Fruit fly (Drosophila melanogaster) whole organism, embryonic: ENCODE measurements around the gene CG31752.
A peak's percentile ranks its signal among the peaks of the same experiment; 100 is the strongest.

Experiments
- Abd-B ChIP-seq: fragments of 200-800 bp; sonication (Bioruptor generic); optimal IDR thresholded peaks from 2 replicates; lab custom pipeline; 2018; ENCODE audit warnings: missing biosample characterization, mild to moderate bottlenecking, missing genetic modification characterization, moderate library complexity
- Awh ChIP-seq: fragments of 200-800 bp; sonication (Bioruptor generic); IDR thresholded peaks from 2 replicates; pipeline ENCODE4, ENCODE4 v1.3.6; 2022; ENCODE audit warnings: missing biosample characterization, missing genetic modification characterization
- CG10321 ChIP-seq: fragments of 200-800 bp; sonication (Bioruptor generic); IDR thresholded peaks from 2 replicates; pipeline ENCODE4 v1.3.6; 2022; ENCODE audit warnings: missing biosample characterization, missing genetic modification characterization
- CG14050 ChIP-seq: fragments of 200-800 bp; sonication (Bioruptor generic); IDR thresholded peaks from 3 replicates; pipeline ENCODE4 v1.3.6; 2022; ENCODE audit warnings: missing biosample characterization, missing genetic modification characterization
- CG15073 ChIP-seq: fragments of 200-800 bp; sonication (Bioruptor generic); optimal IDR thresholded peaks from 2 replicates; lab custom pipeline; 2016; ENCODE audit warnings: missing biosample characterization, missing genetic modification characterization
- CG1647 ChIP-seq: fragments of 200-800 bp; sonication (Bioruptor generic); optimal IDR thresholded peaks from 3 replicates; lab custom pipeline; 2016; ENCODE audit warnings: missing biosample characterization, missing genetic modification characterization
- CG17359 ChIP-seq: fragments of 200-800 bp; sonication (Bioruptor generic); optimal IDR thresholded peaks from 3 replicates; lab custom pipeline; 2018; ENCODE audit warnings: missing biosample characterization, mild to moderate bottlenecking, missing genetic modification characterization, moderate library complexity
- CG1832 ChIP-seq: fragments of 200-800 bp; sonication (Bioruptor generic); optimal IDR thresholded peaks from 2 replicates; lab custom pipeline; 2017; ENCODE audit warnings: missing biosample characterization, mild to moderate bottlenecking, missing genetic modification characterization, inconsistent platforms
- CG30431 ChIP-seq: fragments of 200-800 bp; sonication (Bioruptor generic); optimal IDR thresholded peaks from 2 replicates; lab custom pipeline; 2017; ENCODE audit warnings: missing biosample characterization, missing genetic modification characterization
- CG32532 ChIP-seq: fragments of 200-800 bp; sonication (Bioruptor generic); IDR thresholded peaks from 2 replicates; pipeline ENCODE4 v1.3.6; 2022; ENCODE audit warnings: missing biosample characterization, missing genetic modification characterization
- CG34422 ChIP-seq: fragments of 200-800 bp; sonication (Bioruptor generic); IDR thresholded peaks from 3 replicates; pipeline ENCODE4 v1.3.6; 2022; ENCODE audit warnings: missing biosample characterization, missing genetic modification characterization
- CG6272 ChIP-seq: fragments of 200-800 bp; sonication (Bioruptor generic); IDR thresholded peaks from 2 replicates; pipeline ENCODE4 v1.3.6; 2022; ENCODE audit warnings: missing biosample characterization, missing genetic modification characterization
- CG9215 ChIP-seq: fragments of 200-800 bp; sonication (Bioruptor generic); IDR thresholded peaks from 2 replicates; pipeline ENCODE4 v1.3.6; 2022; ENCODE audit warnings: missing biosample characterization, missing genetic modification characterization
- CG9609 ChIP-seq: fragments of 200-800 bp; sonication (Bioruptor generic); optimal IDR thresholded peaks from 3 replicates; lab custom pipeline; 2016; ENCODE audit warnings: missing biosample characterization, missing genetic modification characterization
- Deaf1 ChIP-seq: fragments of 200-800 bp; optimal IDR thresholded peaks from 3 replicates; lab custom pipeline; 2019; ENCODE audit warnings: missing biosample characterization, mild to moderate bottlenecking, missing genetic modification characterization, moderate library complexity
- Dip3 ChIP-seq: fragments of 200-800 bp; sonication (Bioruptor generic); optimal IDR thresholded peaks from 3 replicates; lab custom pipeline; 2016; ENCODE audit warnings: missing biosample characterization, missing genetic modification characterization
- Elba2 ChIP-seq: fragments of 200-800 bp; sonication (Bioruptor generic); optimal IDR thresholded peaks from 3 replicates; lab custom pipeline; 2016; ENCODE audit warnings: missing biosample characterization, missing genetic modification characterization
- HmgD ChIP-seq: fragments of 200-800 bp; sonication (Bioruptor generic); optimal IDR thresholded peaks from 3 replicates; lab custom pipeline; 2016; ENCODE audit warnings: missing biosample characterization, missing genetic modification characterization
- Hmr ChIP-seq: fragments of 200-800 bp; sonication (Bioruptor generic); optimal IDR thresholded peaks from 3 replicates; lab custom pipeline; 2017; ENCODE audit warnings: mild to moderate bottlenecking, missing biosample characterization, missing genetic modification reagents, missing genetic modification characterization
- Jarid2 ChIP-seq: fragments of 200-800 bp; sonication (Bioruptor generic); optimal IDR thresholded peaks from 3 replicates; lab custom pipeline; 2017; ENCODE audit warnings: mild to moderate bottlenecking, missing biosample characterization, missing genetic modification reagents, missing genetic modification characterization
- Med ChIP-seq: fragments of 200-800 bp; sonication (Bioruptor generic); peaks from one replicate; lab custom pipeline; 2016; ENCODE audit warnings: missing biosample characterization, missing genetic modification characterization, mild to moderate bottlenecking, inconsistent platforms, moderate library complexity
- Nf-YB ChIP-seq: fragments of 200-800 bp; sonication (Bioruptor generic); optimal IDR thresholded peaks from 3 replicates; lab custom pipeline; 2019; ENCODE audit warnings: missing biosample characterization, mild to moderate bottlenecking, missing genetic modification characterization, moderate library complexity
- Nf-YC ChIP-seq: fragments of 200-800 bp; optimal IDR thresholded peaks from 3 replicates; lab custom pipeline; 2019; ENCODE audit warnings: missing biosample characterization, mild to moderate bottlenecking, missing genetic modification characterization, moderate library complexity
- Side ChIP-seq: fragments of 200-800 bp; sonication (Bioruptor generic); optimal IDR thresholded peaks from 2 replicates; lab custom pipeline; 2016; ENCODE audit warnings: missing biosample characterization, missing genetic modification characterization
- Six4 ChIP-seq: fragments of 200-800 bp; sonication (Bioruptor generic); optimal IDR thresholded peaks from 2 replicates; lab custom pipeline; 2016; ENCODE audit warnings: missing biosample characterization, missing genetic modification characterization
- Xbp1 ChIP-seq: fragments of 200-800 bp; sonication (Bioruptor generic); optimal IDR thresholded peaks from 3 replicates; lab custom pipeline; 2016; ENCODE audit warnings: missing biosample characterization, mild to moderate bottlenecking, missing genetic modification characterization
- ara ChIP-seq: fragments of 200-800 bp; sonication (Bioruptor generic); IDR thresholded peaks from 2 replicates; pipeline ENCODE4 v1.3.6; 2022; ENCODE audit warnings: missing biosample characterization, missing genetic modification characterization
- bab2 ChIP-seq: fragments of 200-800 bp; sonication (Bioruptor generic); optimal IDR thresholded peaks from 2 replicates; lab custom pipeline; 2016; ENCODE audit warnings: missing biosample characterization, missing genetic modification characterization
- bbx ChIP-seq: fragments of 200-800 bp; sonication (Bioruptor generic); IDR thresholded peaks from 2 replicates; pipeline ENCODE4 v1.3.6; 2022; ENCODE audit warnings: missing biosample characterization, missing genetic modification characterization; ENCODE audit not compliant: partially characterized antibody
- cg ChIP-seq: fragments of 200-800 bp; sonication (Bioruptor generic); optimal IDR thresholded peaks from 3 replicates; lab custom pipeline; 2019; ENCODE audit warnings: missing biosample characterization, mild to moderate bottlenecking, missing genetic modification characterization, moderate library complexity
- chinmo ChIP-seq: fragments of 200-800 bp; sonication (Bioruptor generic); IDR thresholded peaks from 4 replicates; pipeline ENCODE4 v1.3.6; 2022; ENCODE audit warnings: missing biosample characterization, missing genetic modification characterization; ENCODE audit not compliant: partially characterized antibody
- crol ChIP-seq: fragments of 200-800 bp; sonication (Bioruptor generic); IDR thresholded peaks from 2 replicates; pipeline ENCODE4 v1.3.6; 2022; ENCODE audit warnings: missing biosample characterization, missing genetic modification characterization
- crp ChIP-seq, 2 experiments: fragments of 200-800 bp; sonication (Bioruptor generic); optimal IDR thresholded peaks; 2 replicates in 1 of 2; 3 replicates in 1 of 2; lab custom pipeline; 2017; ENCODE audit warnings: missing biosample characterization in 2 of 2, missing genetic modification characterization in 2 of 2, mild to moderate bottlenecking in 1 of 2, moderate library complexity in 1 of 2
- danr ChIP-seq: fragments of 200-800 bp; sonication (Bioruptor generic); IDR thresholded peaks from 2 replicates; pipeline ENCODE4 v1.3.6; 2022; ENCODE audit warnings: missing biosample characterization, missing genetic modification characterization
- dm ChIP-seq: fragments of 200-800 bp; sonication (Bioruptor generic); optimal IDR thresholded peaks from 3 replicates; lab custom pipeline; 2016; ENCODE audit warnings: missing biosample characterization, missing genetic modification characterization
- esg ChIP-seq: fragments of 200-800 bp; sonication (Bioruptor generic); conservative IDR thresholded peaks from 2 replicates; pipeline ENCODE4 v1.3.6; 2022; ENCODE audit warnings: missing biosample characterization, missing genetic modification characterization
- gfzf ChIP-seq: fragments of 200-800 bp; sonication (Bioruptor generic); optimal IDR thresholded peaks from 2 replicates; lab custom pipeline; 2016; ENCODE audit warnings: missing biosample characterization, mild to moderate bottlenecking, missing genetic modification characterization, moderate library complexity
- jigr1 ChIP-seq: fragments of 200-800 bp; sonication (Bioruptor generic); IDR thresholded peaks from 3 replicates; pipeline ENCODE4 v1.3.6; 2022; ENCODE audit warnings: missing biosample characterization, missing genetic modification characterization
- lab ChIP-seq: fragments of 200-800 bp; sonication (Bioruptor generic); optimal IDR thresholded peaks from 3 replicates; lab custom pipeline; 2017; ENCODE audit warnings: missing biosample characterization, missing genetic modification characterization, mild to moderate bottlenecking, moderate library complexity, missing genetic modification reagents
- lola ChIP-seq, 3 experiments: fragments of >200 bp in 2 of 3; fragments of 200-800 bp in 1 of 3; sonication (Bioruptor generic) in 1 of 3; optimal IDR thresholded peaks; 2 replicates each; lab custom pipeline; 2017 to 2019; ENCODE audit warnings: missing biosample characterization in 3 of 3, missing genetic modification characterization in 3 of 3, mild to moderate bottlenecking in 1 of 3, moderate library complexity in 1 of 3
- mld ChIP-seq: fragments of 200-800 bp; sonication (Bioruptor generic); IDR thresholded peaks from 3 replicates; pipeline ENCODE4 v1.3.6; 2022; ENCODE audit warnings: missing biosample characterization, missing genetic modification characterization; ENCODE audit not compliant: partially characterized antibody
- nmo ChIP-seq: fragments of 200-800 bp; sonication (Bioruptor generic); optimal IDR thresholded peaks from 2 replicates; lab custom pipeline; 2018; ENCODE audit warnings: missing biosample characterization, mild to moderate bottlenecking, missing genetic modification characterization, moderate library complexity
- oc ChIP-seq: fragments of 200-800 bp; sonication (Bioruptor generic); optimal IDR thresholded peaks from 2 replicates; lab custom pipeline; 2018; ENCODE audit warnings: missing biosample characterization, mild to moderate bottlenecking, missing genetic modification characterization, moderate library complexity
- odd ChIP-seq: fragments of 200-800 bp; sonication (Bioruptor generic); optimal IDR thresholded peaks from 2 replicates; lab custom pipeline; 2017; ENCODE audit warnings: missing biosample characterization, mild to moderate bottlenecking, missing genetic modification characterization
- pnt ChIP-seq: fragments of 200-800 bp; sonication (Bioruptor generic); optimal IDR thresholded peaks from 3 replicates; lab custom pipeline; 2016; ENCODE audit warnings: missing biosample characterization, missing genetic modification characterization
- pros ChIP-seq: fragments of 200-800 bp; sonication (Bioruptor generic); optimal IDR thresholded peaks from 3 replicates; lab custom pipeline; 2019; ENCODE audit warnings: missing biosample characterization, mild to moderate bottlenecking, missing genetic modification characterization, moderate library complexity
- seq ChIP-seq: fragments of 200-800 bp; sonication (Bioruptor generic); IDR thresholded peaks from 2 replicates; pipeline ENCODE4 v1.3.6; 2022; ENCODE audit warnings: missing biosample characterization, missing genetic modification characterization
- tll ChIP-seq, 2 experiments: fragments of 200-800 bp in 1 of 2; fragments of >200 bp in 1 of 2; sonication (Bioruptor generic) in 1 of 2; optimal IDR thresholded peaks; 2 replicates each; lab custom pipeline; 2017 to 2019; ENCODE audit warnings: missing biosample characterization in 2 of 2, missing genetic modification characterization in 2 of 2, mild to moderate bottlenecking in 1 of 2, moderate library complexity in 1 of 2
- tx ChIP-seq: fragments of 200-800 bp; sonication (Bioruptor generic); optimal IDR thresholded peaks from 2 replicates; lab custom pipeline; 2016; ENCODE audit warnings: missing biosample characterization, missing genetic modification characterization

CG31752 gene

dm6 chr2L:18882734-18883133, 41.6 kb upstream of the CG31752 start:
- TF ChIP-seq Abd-B (no peak), crol (GFP tag; lab: Robert Waterston, UW) (peak; percentile 45; the same call in 1 of the 2 replicates), CG15073 (GFP tag; lab: Kevin White, UChicago) (no peak), CG9215 (GFP tag; lab: Robert Waterston, UW) (no peak), Xbp1 (GFP tag; lab: Kevin White, UChicago) (no peak), HmgD (GFP tag; lab: Kevin White, UChicago) (no peak), CG32532 (no peak), gfzf (GFP tag; lab: Kevin White, UChicago) (no peak), CG10321 (GFP tag; lab: Robert Waterston, UW) (peak; percentile 60), Nf-YC (tag; lab: Kevin White, UChicago) (peak; percentile 84), odd (no peak), CG1832 (GFP tag; lab: Kevin White, UChicago) (peak; percentile 47), crp (GFP tag; optimal IDR thresholded peaks at IDR 0.05; lab: Kevin White, UChicago) (peak in 1 of 2 experiments; percentile 68), lola (GFP tag; optimal IDR thresholded peaks at IDR 0.05; lab: Kevin White, UChicago) (no peak), tll (GFP tag; optimal IDR thresholded peaks at IDR 0.05; lab: Kevin White, UChicago) (no peak), chinmo (GFP tag; lab: Robert Waterston, UW) (peak; percentile 41; the same call in 1 of the 4 replicates), Med (GFP tag; lab: Kevin White, UChicago) (peak; percentile 44), CG34422 (GFP tag; lab: Robert Waterston, UW) (0 out of 3 replicates have a peak, but pooled peaks have one; percentile 14), Elba2 (GFP tag; lab: Kevin White, UChicago) (no peak), bbx (GFP tag; lab: Robert Waterston, UW) (no peak), Deaf1 (peak; percentile 4), seq (GFP tag; lab: Robert Waterston, UW) (peak; percentile 78), pros (GFP tag; lab: Kevin White, UChicago) (peak; percentile 27), danr (GFP tag; lab: Robert Waterston, UW) (no peak), CG14050 (no peak), pnt (GFP tag; lab: Kevin White, UChicago) (no peak), Dip3 (GFP tag; lab: Kevin White, UChicago) (no peak), CG6272 (GFP tag; lab: Robert Waterston, UW) (0 out of 2 replicates have a peak, but pooled peaks have one; percentile 8), cg (peak; percentile 71), dm (no peak), Nf-YB (GFP tag; lab: Kevin White, UChicago) (peak; percentile 65), Jarid2 (GFP tag; lab: Kevin White, UChicago) (peak; percentile 39)

dm6 chr2L:18881014-18881660, 40.0 kb upstream of the CG31752 start, which contains the start of gene tup:
tup (minus strand) TSS chr2L:18881261.
- TF ChIP-seq CG9609 (GFP tag; lab: Kevin White, UChicago) = no peak
- peak; percentile 2 for TF ChIP-seq Hmr (GFP tag; lab: Kevin White, UChicago)
- TF ChIP-seq nmo (GFP tag; lab: Kevin White, UChicago) = peak; percentile 55
- peak; percentile 29 for TF ChIP-seq esg (GFP tag; lab: Robert Waterston, UW)
- TF ChIP-seq CG1647 = no peak
- no peak for TF ChIP-seq ara
- no peak for TF ChIP-seq bab2
- no peak for TF ChIP-seq tx (GFP tag; lab: Kevin White, UChicago)
- peak; percentile 58 for TF ChIP-seq Side
- TF ChIP-seq lab (GFP tag; lab: Kevin White, UChicago) = no peak
- TF ChIP-seq jigr1 (GFP tag; lab: Robert Waterston, UW) = no peak
- TF ChIP-seq CG30431 (GFP tag; lab: Kevin White, UChicago) = no peak
- peak; percentile 17; the same call in 1 of the 2 replicates for TF ChIP-seq Awh
- TF ChIP-seq Six4 (GFP tag; lab: Kevin White, UChicago) = no peak
- TF ChIP-seq oc (tag; lab: Kevin White, UChicago) = peak; percentile 29
- TF ChIP-seq mld (GFP tag; lab: Robert Waterston, UW) = no peak
- no peak for TF ChIP-seq CG17359 (tag; lab: Kevin White, UChicago)
- peak; percentile 91 for TF ChIP-seq Jarid2 (GFP tag; lab: Kevin White, UChicago)
- TF ChIP-seq CG14050 = no peak
- TF ChIP-seq cg = peak; percentile 55
